Worm (Caenorhabditis elegans) whole organism, midembryonic: ENCODE results near the gene Y56A3A.22.

Source experiments
- T22C8.4 ChIP-seq: fragments of 200-800 bp; sonication (Bioruptor generic); IDR thresholded peaks from 2 replicates; pipeline ENCODE4 v1.3.6; 2022; ENCODE audit warnings: missing genetic modification characterization, missing compliant biosample characterization
- cog-1 ChIP-seq: sonication (generic microtip); optimal IDR thresholded peaks from 2 replicates; lab custom pipeline; 2016; ENCODE audit warnings: missing genetic modification characterization, missing compliant biosample characterization
- flt-1 ChIP-seq: fragments of 200-800 bp; sonication (Bioruptor generic); IDR thresholded peaks from 2 replicates; pipeline ENCODE4 v1.3.6; 2022; ENCODE audit warnings: missing genetic modification characterization, missing compliant biosample characterization
- med-1 ChIP-seq: sonication (generic microtip); optimal IDR thresholded peaks from 2 replicates; lab custom pipeline; 2017; ENCODE audit warnings: missing genetic modification characterization, mild to moderate bottlenecking, missing compliant biosample characterization, antibody characterized with exemption, missing genetic modification reagents; ENCODE audit not compliant: insufficient read depth
- tab-1 ChIP-seq: fragments of 200-800 bp; sonication (Bioruptor generic); IDR thresholded peaks from 2 replicates; pipeline ENCODE4 v1.3.6; 2022; ENCODE audit warnings: missing genetic modification characterization, missing compliant biosample characterization
- ztf-23 ChIP-seq: fragments of 200-800 bp; sonication (Bioruptor generic); IDR thresholded peaks from 2 replicates; pipeline ENCODE4 v1.3.6; 2022; ENCODE audit warnings: missing genetic modification reagents, missing genetic modification characterization, missing compliant biosample characterization
- ztf-29 ChIP-seq: fragments of 200-800 bp; sonication (Bioruptor generic); IDR thresholded peaks from 2 replicates; pipeline ENCODE4 v1.3.6; 2022; ENCODE audit warnings: missing genetic modification reagents, missing genetic modification characterization, missing compliant biosample characterization

- TF ChIP-seq flt-1 (GFP tag; lab: Robert Waterston, UW) (no peak), med-1 (GFP tag; lab: Kevin White, UChicago) (no peak), tab-1 (GFP tag; lab: Robert Waterston, UW) (no peak), T22C8.4 (GFP tag; lab: Robert Waterston, UW) (peak; percentile 36; the same call in 1 of the 2 replicates), ztf-23 (GFP tag; lab: Robert Waterston, UW) (no peak), cog-1 (no peak), ztf-29 (no peak)
Observed at ce11 chrIII:11951111-11951510, 29.6 kb downstream of the Y56A3A.22 start.
